Worm (Caenorhabditis elegans): ENCODE results near the gene Y15E3A.3.

ce11 chrX:15307677-15308076, 17.9 kb downstream of the Y15E3A.3 start:
- peak; percentile 51 for TF ChIP-seq blmp-1 (tag; optimal IDR thresholded peaks at IDR 0.05; ENCODE audit: insufficient read depth)
- TF ChIP-seq nhr-6 (tag; optimal IDR thresholded peaks at IDR 0.05) = no peak
- no peak for TF ChIP-seq unc-55 (GFP tag; optimal IDR thresholded peaks at IDR 0.05)
- no peak for TF ChIP-seq mdl-1 (tag; optimal IDR thresholded peaks at IDR 0.05)
- TF ChIP-seq R02D3.7 (tag; optimal IDR thresholded peaks at IDR 0.05) = no peak
- TF ChIP-seq F13H6.1 (tag; optimal IDR thresholded peaks at IDR 0.05) = no peak

Data from whole organism, L2 larva.